Fruit fly (Drosophila melanogaster): Measurements from ENCODE around the gene CG32228.

The CG32228 gene

DNA sequence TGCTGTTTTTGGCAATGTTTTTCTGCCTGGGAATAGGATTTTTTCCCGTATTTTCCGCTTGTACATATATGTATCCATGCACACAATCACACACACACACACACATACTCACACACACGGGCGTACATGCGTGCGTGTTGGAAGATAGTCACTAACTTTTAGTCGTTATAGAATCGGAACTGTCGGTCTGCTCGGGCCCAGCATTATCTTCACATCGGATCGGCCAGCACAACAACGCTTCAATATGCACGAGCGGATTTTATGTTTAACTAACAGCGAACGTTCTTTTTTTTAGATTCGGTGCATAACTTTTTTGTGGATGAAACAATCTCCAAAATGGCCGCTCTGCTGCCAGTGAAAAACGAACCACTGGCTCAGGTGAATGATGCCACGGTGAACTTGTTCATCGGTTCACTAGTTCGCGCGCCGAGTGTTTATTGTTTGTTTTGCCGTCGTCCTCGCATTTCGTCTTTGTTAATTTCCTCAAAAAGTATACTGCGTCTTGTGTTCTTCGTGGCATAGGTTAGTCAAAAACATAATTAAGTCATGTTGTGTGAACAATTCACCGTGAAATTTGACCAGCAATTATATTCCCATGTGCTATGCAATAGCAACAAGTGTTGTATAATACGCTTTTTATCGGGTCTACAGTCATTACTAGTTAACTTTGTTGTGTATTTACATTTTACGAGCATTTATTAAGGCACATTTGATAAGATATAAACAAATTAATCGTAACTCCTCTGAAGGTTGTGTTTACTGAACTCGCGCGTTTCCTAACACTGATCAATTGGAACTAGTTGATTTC, 24.2 kb upstream of the CG32228 start, which contains the start of the genes CG6951 and CG17233 (continued):
- TF ChIP-seq CG10267 (tag; optimal IDR thresholded peaks at IDR 0.05) (peak; percentile 43), CG2199 (GFP tag; IDR thresholded peaks at IDR 0.05) (no peak), CG4617 (GFP tag; optimal IDR thresholded peaks at IDR 0.05; ENCODE audit: borderline replicate concordance) (peak; percentile 37), Bgb (GFP tag; IDR thresholded peaks at IDR 0.05; ENCODE audit: partially characterized antibody) (0 out of 2 replicates have a peak, but pooled peaks have one; percentile 23), CG10959 (GFP tag; IDR thresholded peaks at IDR 0.05) (no peak), Nf-YC (tag; optimal IDR thresholded peaks at IDR 0.05) (no peak), CG10979 (tag; optimal IDR thresholded peaks at IDR 0.05) (no peak), Usf (GFP tag; optimal IDR thresholded peaks at IDR 0.05) (no peak), Med (GFP tag) (peak; percentile 36), Taf1 (GFP tag; IDR thresholded peaks at IDR 0.05) (no peak), HLH54F (GFP tag; optimal IDR thresholded peaks at IDR 0.05) (no peak), CG8924 (tag; optimal IDR thresholded peaks at IDR 0.05) (peak; percentile 42), caup (GFP tag; optimal IDR thresholded peaks at IDR 0.05; ENCODE audit: severe bottlenecking) (no peak), cwo (GFP tag; optimal IDR thresholded peaks at IDR 0.05) (no peak), CG11247 (GFP tag; IDR thresholded peaks at IDR 0.05) (no peak), Sry-δ (GFP tag; optimal IDR thresholded peaks at IDR 0.05) (peak; percentile 21), dati (GFP tag; IDR thresholded peaks at IDR 0.05) (no peak), CG13894 (tag; optimal IDR thresholded peaks at IDR 0.05) (no peak), CG15269 (tag; optimal IDR thresholded peaks at IDR 0.05) (no peak), row (GFP tag; IDR thresholded peaks at IDR 0.05) (no peak), hbn (GFP tag; IDR thresholded peaks at IDR 0.05; ENCODE audit: partially characterized antibody) (no peak), CG13123 (GFP tag; optimal IDR thresholded peaks at IDR 0.05) (no peak), Drgx (GFP tag; IDR thresholded peaks at IDR 0.05) (no peak), CG16863 (GFP tag; optimal IDR thresholded peaks at IDR 0.05) (no peak), pzg (GFP tag; optimal IDR thresholded peaks at IDR 0.05) (peak; percentile 32), Hsf (GFP tag; optimal IDR thresholded peaks at IDR 0.05) (no peak), CG9609 (GFP tag; optimal IDR thresholded peaks at IDR 0.05) (no peak), ap (GFP tag; IDR thresholded peaks at IDR 0.05) (no peak), pb (GFP tag; optimal IDR thresholded peaks at IDR 0.05) (no peak), Hr3 (GFP tag; optimal IDR thresholded peaks at IDR 0.05) (no peak), CG17359 (tag; optimal IDR thresholded peaks at IDR 0.05) (no peak), Ets97D (GFP tag; optimal IDR thresholded peaks at IDR 0.05) (no peak), CG17802 (tag; optimal IDR thresholded peaks at IDR 0.05) (no peak), bigmax (GFP tag; optimal IDR thresholded peaks at IDR 0.05) (no peak), odd (GFP tag; optimal IDR thresholded peaks at IDR 0.05) (no peak), lbe (GFP tag; optimal IDR thresholded peaks at IDR 0.05) (no peak), CG4424 (GFP tag; optimal IDR thresholded peaks at IDR 0.05) (no peak), BtbVII (GFP tag; optimal IDR thresholded peaks at IDR 0.05) (no peak), dpn (GFP tag; optimal IDR thresholded peaks at IDR 0.05) (peak in 1 of 2 experiments; percentile 2), lilli (GFP tag; optimal IDR thresholded peaks at IDR 0.05) (peak; percentile 25), CG13775 (GFP tag; optimal IDR thresholded peaks at IDR 0.05) (no peak), CG4360 (GFP tag; IDR thresholded peaks at IDR 0.05) (no peak), Abd-B (GFP tag; optimal IDR thresholded peaks at IDR 0.05) (no peak), Ets65A (GFP tag) (no peak), dmrt11E (tag; optimal IDR thresholded peaks at IDR 0.05) (no peak), CG33557 (GFP tag; optimal IDR thresholded peaks at IDR 0.05) (no peak), D (optimal IDR thresholded peaks at IDR 0.05) (no peak), D (GFP tag; optimal IDR thresholded peaks at IDR 0.05) (no peak), en (GFP tag; optimal IDR thresholded peaks at IDR 0.05) (no peak), Oli (tag; optimal IDR thresholded peaks at IDR 0.05) (no peak)
